Worm (Caenorhabditis elegans) whole organism, late embryonic: ENCODE measurements around the gene cct-5.

ENCODE experiments used
- T23F11.4 ChIP-seq: fragments of 200-800 bp; sonication (Bioruptor generic); optimal IDR thresholded peaks from 2 replicates; lab custom pipeline; 2018; ENCODE audit warnings: mild to moderate bottlenecking, missing genetic modification characterization, missing compliant biosample characterization
- ceh-48 ChIP-seq: sonication (generic microtip); optimal IDR thresholded peaks from 2 replicates; lab custom pipeline; 2016; ENCODE audit warnings: missing genetic modification characterization, inconsistent platforms, missing compliant biosample characterization
- fkh-10 ChIP-seq: fragments of 150-350 bp; optimal IDR thresholded peaks from 2 replicates; lab custom pipeline; 2014; ENCODE audit warnings: missing biosample characterization, missing genetic modification reagents, missing genetic modification characterization
- fkh-6 ChIP-seq: sonication (generic microtip); optimal IDR thresholded peaks from 2 replicates; lab custom pipeline; 2016; ENCODE audit warnings: missing genetic modification characterization, missing compliant biosample characterization
- hlh-13 ChIP-seq: fragments of 200-800 bp; sonication (Bioruptor generic); optimal IDR thresholded peaks from 2 replicates; lab custom pipeline; 2018; ENCODE audit warnings: mild to moderate bottlenecking, missing genetic modification characterization, missing compliant biosample characterization
- hlh-30 ChIP-seq: sonication (generic microtip); optimal IDR thresholded peaks from 2 replicates; lab custom pipeline; 2017; ENCODE audit warnings: antibody characterized with exemption, missing genetic modification characterization, missing compliant biosample characterization; ENCODE audit not compliant: insufficient read depth
- pha-4 ChIP-seq: fragments of 150-350 bp; optimal IDR thresholded peaks from 2 replicates; lab custom pipeline; 2018; ENCODE audit warnings: missing biosample characterization, missing genetic modification reagents, missing genetic modification characterization
- pqm-1 ChIP-seq: sonication (generic microtip); optimal IDR thresholded peaks from 2 replicates; lab custom pipeline; 2016; ENCODE audit warnings: missing genetic modification characterization, missing compliant biosample characterization
- rnt-1 ChIP-seq: sonication (generic microtip); optimal IDR thresholded peaks from 2 replicates; lab custom pipeline; 2016; ENCODE audit warnings: missing genetic modification characterization, missing compliant biosample characterization

DNA sequence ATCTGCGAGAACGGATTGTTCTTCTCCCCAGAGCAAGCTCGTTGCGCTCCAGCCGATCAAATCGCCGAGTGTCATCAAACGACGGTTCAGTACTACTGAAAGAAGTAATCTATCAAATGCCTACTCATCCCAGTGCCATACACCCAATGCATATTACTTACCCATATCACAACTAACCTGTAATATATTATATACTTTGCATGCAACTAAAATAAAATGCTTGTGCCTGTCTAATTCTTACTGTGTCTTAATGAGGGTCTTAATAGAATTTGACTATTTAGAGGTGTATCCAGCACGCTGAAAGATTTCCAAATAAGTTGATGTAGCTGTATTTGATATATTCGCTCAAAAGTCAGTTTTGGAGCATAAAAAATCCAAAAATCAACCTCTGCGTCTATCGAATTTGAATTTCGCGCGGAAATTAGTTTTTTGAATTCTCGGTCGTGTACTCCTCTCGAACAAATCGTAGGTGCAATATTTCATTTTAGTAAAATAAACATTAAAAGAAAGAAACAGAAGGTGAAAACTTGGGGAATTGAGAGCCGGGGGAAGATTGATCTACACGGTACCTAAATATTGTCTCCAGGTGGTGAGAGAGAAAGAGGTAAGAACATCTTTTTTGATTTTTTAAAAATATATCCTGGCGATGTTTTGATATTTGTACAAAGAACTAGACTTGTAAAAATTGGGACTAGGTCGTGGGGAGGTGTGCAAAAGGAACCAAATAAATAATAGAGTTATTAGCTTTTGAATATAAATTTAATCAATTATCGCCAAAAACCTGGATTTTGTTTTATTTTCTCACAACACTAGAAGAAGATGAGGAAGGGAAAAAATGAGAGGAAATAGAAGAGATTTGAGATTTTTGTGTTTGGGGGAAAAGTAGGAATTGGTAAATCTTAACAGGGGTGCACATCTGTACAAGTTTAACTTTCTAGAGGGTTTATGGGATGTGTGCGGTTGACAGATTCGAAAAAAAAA, 16.5 kb downstream of the cct-5 start:
- no peak for TF ChIP-seq hlh-13
- TF ChIP-seq pqm-1 (tag; lab: Kevin White, UChicago): no peak
- no peak for TF ChIP-seq ceh-48 (tag; lab: Kevin White, UChicago)
- TF ChIP-seq fkh-6 (tag; lab: Kevin White, UChicago): no peak
- no peak for TF ChIP-seq pha-4 (tag; lab: Kevin White, UChicago)
- no peak for TF ChIP-seq rnt-1 (tag; lab: Kevin White, UChicago)
- TF ChIP-seq fkh-10 (GFP tag; lab: Kevin White, UChicago): no peak
- TF ChIP-seq hlh-30 (tag; lab: Kevin White, UChicago): no peak
- no peak for TF ChIP-seq T23F11.4 (GFP tag; lab: Kevin White, UChicago)
